Worm (Caenorhabditis elegans) whole organism, late embryonic: Measurements from ENCODE around the gene F23H12.3.

Experiments
- ceh-9 ChIP-seq: sonication (generic microtip); optimal IDR thresholded peaks from 2 replicates; lab custom pipeline; 2016; ENCODE audit warnings: mild to moderate bottlenecking, missing genetic modification characterization, inconsistent platforms, missing compliant biosample characterization
- elt-4 ChIP-seq: sonication (generic microtip); optimal IDR thresholded peaks from 2 replicates; lab custom pipeline; 2016; ENCODE audit warnings: missing genetic modification characterization, missing compliant biosample characterization
- pha-2 ChIP-seq: sonication (generic microtip); optimal IDR thresholded peaks from 2 replicates; lab custom pipeline; 2017; ENCODE audit warnings: mild to moderate bottlenecking, missing genetic modification characterization, missing compliant biosample characterization

F23H12.3 gene

DNA sequence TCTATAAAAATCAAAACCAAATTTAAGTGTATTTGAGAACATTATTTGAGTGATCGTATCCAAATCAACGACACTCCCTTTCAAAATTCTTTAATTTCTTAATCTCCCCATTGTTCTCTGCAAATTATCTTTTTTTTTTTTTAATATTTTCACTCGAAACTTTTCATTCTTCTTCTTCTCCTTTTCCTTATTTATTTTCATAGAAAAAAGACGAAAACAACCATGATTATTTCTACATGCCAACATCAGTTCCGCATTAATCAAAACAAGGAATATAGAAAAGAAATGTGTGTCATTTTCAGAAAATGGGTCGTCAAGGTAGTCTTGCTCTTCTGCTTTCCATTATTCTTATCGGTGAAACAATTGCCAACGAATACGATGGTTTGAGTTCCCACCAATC lies 52.6 kb downstream of the F23H12.3 start, which contains the start of gene K01D12.5:
K01D12.5 (plus strand) TSS at position 301 of the 400 bp plus-strand sequence.
- TF ChIP-seq pha-2 (no peak), elt-4 (no peak), ceh-9 (tag; lab: Kevin White, UChicago) (no peak)
